Worm (Caenorhabditis elegans) whole organism, L3 larva: ENCODE measurements around the gene phg-1.

Experiments used
- ceh-9 ChIP-seq: sonication (generic microtip); optimal IDR thresholded peaks from 2 replicates; lab custom pipeline; 2018; ENCODE audit warnings: missing biosample characterization, missing genetic modification characterization
- egl-5 ChIP-seq: fragments of 150-350 bp; optimal IDR thresholded peaks from 2 replicates; lab custom pipeline; 2017; ENCODE audit warnings: missing biosample characterization, missing genetic modification reagents, missing genetic modification characterization, inconsistent platforms
- elt-1 ChIP-seq: fragments of 150-350 bp; optimal IDR thresholded peaks from 2 replicates; lab custom pipeline; 2014; ENCODE audit warnings: missing biosample characterization, missing genetic modification characterization
- elt-3 ChIP-seq, 3 experiments: fragments of 150-350 bp in 1 of 3; sonication (generic microtip) in 2 of 3; optimal IDR thresholded peaks; 2 replicates in 2 of 3; 4 replicates in 1 of 3; lab custom pipeline; 2014 to 2017; ENCODE audit warnings: missing biosample characterization in 3 of 3, missing genetic modification characterization in 3 of 3
- lin-15B ChIP-seq: fragments of 150-350 bp; optimal IDR thresholded peaks from 2 replicates; lab custom pipeline; 2014; ENCODE audit warnings: missing biosample characterization, missing genetic modification characterization
- zag-1 ChIP-seq: fragments of 150-350 bp; optimal IDR thresholded peaks from 2 replicates; lab custom pipeline; 2014; ENCODE audit warnings: missing biosample characterization, missing genetic modification characterization
- ztf-11 ChIP-seq: fragments of 150-350 bp; optimal IDR thresholded peaks from 2 replicates; lab custom pipeline; 2014; ENCODE audit warnings: missing biosample characterization, missing genetic modification characterization

- TF ChIP-seq zag-1 (tag; lab: Kevin White, UChicago) (no peak), ztf-11 (no peak), ceh-9 (tag; lab: Kevin White, UChicago) (no peak), egl-5 (tag; lab: Kevin White, UChicago) (no peak), lin-15B (tag; lab: Kevin White, UChicago) (no peak), elt-1 (no peak), elt-3 (tag; optimal IDR thresholded peaks at IDR 0.05; lab: Kevin White, UChicago) (no peak)
Measured at ce11 chrII:10127389-10127788, 10.1 kb upstream of the phg-1 start, which contains the start of gene F27E5.8.
